Worm (Caenorhabditis elegans) whole organism, L4/young adult: Measurements from ENCODE around the gene nhr-173.

ENCODE experiments used
- W03F9.2 ChIP-seq: fragments of 150-350 bp; optimal IDR thresholded peaks from 2 replicates; lab custom pipeline; 2014; ENCODE audit warnings: missing biosample characterization, missing genetic modification characterization
- dao-5 ChIP-seq: sonication (generic microtip); optimal IDR thresholded peaks from 2 replicates; lab custom pipeline; 2016; ENCODE audit warnings: missing genotype, missing genetic modification characterization, moderate library complexity, missing compliant biosample characterization
- him-1 ChIP-seq: sonication (generic microtip); optimal IDR thresholded peaks from 2 replicates; lab custom pipeline; 2016; ENCODE audit warnings: missing genotype, missing genetic modification reagents, missing genetic modification characterization, missing compliant biosample characterization

- TF ChIP-seq W03F9.2: no peak
- TF ChIP-seq him-1 (tag; lab: Kevin White, UChicago): no peak
- no peak for TF ChIP-seq dao-5 (tag; lab: Kevin White, UChicago)
These were observed 12.1 kb downstream of the nhr-173 start for ce11 chrX:6667468-6667867.
